Worm (Caenorhabditis elegans) whole organism, young adult: ENCODE measurements around the gene F26D2.14.

Experiments used
- C17E4.6 ChIP-seq: fragments of 200-800 bp; sonication (Bioruptor generic); IDR thresholded peaks from 2 replicates; pipeline ENCODE4 v1.3.6; 2022; ENCODE audit warnings: missing genetic modification reagents, missing genetic modification characterization, missing compliant biosample characterization
- F23B12.7 ChIP-seq: sonication (generic microtip); optimal IDR thresholded peaks from 2 replicates; lab custom pipeline; 2017; ENCODE audit warnings: missing genetic modification characterization, mild to moderate bottlenecking, missing compliant biosample characterization, antibody characterized with exemption, moderate library complexity; ENCODE audit not compliant: insufficient read depth
- F57C9.4 ChIP-seq: sonication (generic microtip); optimal IDR thresholded peaks from 2 replicates; lab custom pipeline; 2017; ENCODE audit warnings: mild to moderate bottlenecking, missing genetic modification characterization, missing compliant biosample characterization
- K11D2.4 ChIP-seq: fragments of 200-800 bp; sonication (Bioruptor generic); IDR thresholded peaks from 2 replicates; pipeline ENCODE4 v1.3.6; 2022; ENCODE audit warnings: missing genetic modification reagents, missing genetic modification characterization, missing compliant biosample characterization
- atf-7 ChIP-seq: sonication (generic microtip); optimal IDR thresholded peaks from 2 replicates; lab custom pipeline; 2017; ENCODE audit warnings: mild to moderate bottlenecking, missing genetic modification characterization, missing compliant biosample characterization
- athp-1 ChIP-seq: sonication (generic microtip); optimal IDR thresholded peaks from 2 replicates; lab custom pipeline; 2017; ENCODE audit warnings: mild to moderate bottlenecking, missing genetic modification characterization, missing compliant biosample characterization
- cebp-1 ChIP-seq, 2 experiments: fragments of 200-800 bp in 1 of 2; sonication (Bioruptor generic) in 1 of 2; sonication (generic microtip) in 1 of 2; IDR thresholded peaks in 1 of 2; optimal IDR thresholded peaks in 1 of 2; 2 replicates each; pipeline versions ENCODE4 v1.3.6 to Lab custom; 2017 to 2022; ENCODE audit warnings: missing compliant biosample characterization in 2 of 2, missing genetic modification characterization in 2 of 2, mild to moderate bottlenecking in 1 of 2, missing genetic modification reagents in 1 of 2, moderate library complexity in 1 of 2
- him-1 ChIP-seq: sonication (generic microtip); optimal IDR thresholded peaks from 2 replicates; lab custom pipeline; 2016; ENCODE audit warnings: missing genotype, missing genetic modification reagents, missing genetic modification characterization, missing compliant biosample characterization
- mel-28 ChIP-seq: sonication (generic microtip); optimal IDR thresholded peaks from 2 replicates; lab custom pipeline; 2016; ENCODE audit warnings: borderline replicate concordance, mild to moderate bottlenecking, missing genetic modification characterization, missing compliant biosample characterization
- repo-1 ChIP-seq: sonication (generic microtip); optimal IDR thresholded peaks from 2 replicates; lab custom pipeline; 2017; ENCODE audit warnings: mild to moderate bottlenecking, missing genetic modification characterization, missing compliant biosample characterization
- ztf-22 ChIP-seq: fragments of 200-800 bp; sonication (Bioruptor generic); optimal IDR thresholded peaks from 2 replicates; lab custom pipeline; 2018; ENCODE audit warnings: mild to moderate bottlenecking, missing genetic modification characterization, moderate library complexity, missing compliant biosample characterization

Gene F26D2.14

ce11 chrV:16483681-16484080 lies 48.0 kb downstream of the F26D2.14 start, which contains the start of gene srh-139:
Gene srh-139 (plus strand): TSS chrV:16483981.
- TF ChIP-seq cebp-1 (GFP tag; IDR thresholded peaks at IDR 0.05; lab: Robert Waterston, UW) (no peak), cebp-1 (tag; optimal IDR thresholded peaks at IDR 0.05; lab: Kevin White, UChicago) (no peak), athp-1 (tag; lab: Kevin White, UChicago) (no peak), him-1 (no peak), K11D2.4 (GFP tag; lab: Robert Waterston, UW) (no peak), F23B12.7 (tag; lab: Kevin White, UChicago) (no peak), ztf-22 (no peak), atf-7 (tag; lab: Kevin White, UChicago) (no peak), F57C9.4 (tag; lab: Kevin White, UChicago) (no peak), repo-1 (tag; lab: Kevin White, UChicago) (no peak), mel-28 (tag; lab: Kevin White, UChicago) (no peak), C17E4.6 (GFP tag; lab: Robert Waterston, UW) (no peak)
